Worm (Caenorhabditis elegans): ENCODE results near the gene ZC443.4.

- no peak for TF ChIP-seq unc-62 (GFP tag; optimal IDR thresholded peaks at IDR 0.05)
- TF ChIP-seq lsy-2 (tag; optimal IDR thresholded peaks at IDR 0.05) = no peak
- TF ChIP-seq nhr-237 (tag; optimal IDR thresholded peaks at IDR 0.05) = no peak
- TF ChIP-seq cnd-1 (tag; optimal IDR thresholded peaks at IDR 0.05) = no peak
- TF ChIP-seq snpc-4 (tag; optimal IDR thresholded peaks at IDR 0.05) = no peak
- TF ChIP-seq pha-4 (tag; optimal IDR thresholded peaks at IDR 0.05) = no peak
Observed at ce11 chrV:12809876-12810275, 9.8 kb downstream of the ZC443.4 start, which contains the start of gene ZC443.1.
